Worm (Caenorhabditis elegans) whole organism, early embryonic: ENCODE data around the gene ZK795.2.

Experiments used
- B0310.2 ChIP-seq: sonication (generic microtip); optimal IDR thresholded peaks from 2 replicates; lab custom pipeline; 2016; ENCODE audit warnings: mild to moderate bottlenecking, missing genetic modification characterization, missing compliant biosample characterization
- F13C5.2 ChIP-seq: sonication (generic microtip); optimal IDR thresholded peaks from 2 replicates; lab custom pipeline; 2017; ENCODE audit warnings: mild to moderate bottlenecking, missing genetic modification characterization, inconsistent platforms, missing compliant biosample characterization
- aly-1 ChIP-seq: sonication (generic microtip); optimal IDR thresholded peaks from 2 replicates; lab custom pipeline; 2016; ENCODE audit warnings: missing genetic modification characterization, missing compliant biosample characterization
- ama-1 ChIP-seq: fragments of 150-350 bp; optimal IDR thresholded peaks from 2 replicates; lab custom pipeline; 2014
- ceh-13 ChIP-seq: fragments of 200-800 bp; sonication (Bioruptor generic); optimal IDR thresholded peaks from 2 replicates; lab custom pipeline; 2018; ENCODE audit warnings: mild to moderate bottlenecking, missing genetic modification characterization, missing compliant biosample characterization
- ceh-36 ChIP-seq: sonication (generic microtip); optimal IDR thresholded peaks from 2 replicates; lab custom pipeline; 2016; ENCODE audit warnings: missing genetic modification characterization, inconsistent platforms, missing compliant biosample characterization
- ets-7 ChIP-seq: sonication (generic microtip); optimal IDR thresholded peaks from 2 replicates; lab custom pipeline; 2016; ENCODE audit warnings: missing genotype, missing genetic modification characterization, missing compliant biosample characterization
- flt-1 ChIP-seq: fragments of 200-800 bp; sonication (Bioruptor generic); IDR thresholded peaks from 2 replicates; pipeline ENCODE4 v1.3.6; 2022; ENCODE audit warnings: missing genetic modification characterization, missing compliant biosample characterization
- hmbx-1 ChIP-seq: sonication (generic microtip); optimal IDR thresholded peaks from 2 replicates; lab custom pipeline; 2016; ENCODE audit warnings: mild to moderate bottlenecking, missing genetic modification characterization, missing compliant biosample characterization
- hmg-4 ChIP-seq: fragments of 200-800 bp; sonication (Bioruptor generic); optimal IDR thresholded peaks from 2 replicates; lab custom pipeline; 2018; ENCODE audit warnings: mild to moderate bottlenecking, missing genetic modification characterization, missing compliant biosample characterization
- hnd-1 ChIP-seq: sonication (generic microtip); optimal IDR thresholded peaks from 2 replicates; lab custom pipeline; 2016; ENCODE audit warnings: missing genetic modification characterization, missing compliant biosample characterization
- pes-1 ChIP-seq: fragments of 200-800 bp; sonication (Bioruptor generic); IDR thresholded peaks from 2 replicates; pipeline ENCODE4 v1.3.6; 2022; ENCODE audit warnings: missing genetic modification reagents, missing genetic modification characterization, missing compliant biosample characterization
- scrt-1 ChIP-seq: fragments of 200-800 bp; sonication (Bioruptor generic); IDR thresholded peaks from 2 replicates; pipeline ENCODE4 v1.3.6; 2022; ENCODE audit warnings: missing genetic modification characterization, missing compliant biosample characterization
- sea-1 ChIP-seq: fragments of 200-800 bp; sonication (Bioruptor generic); conservative IDR thresholded peaks from 2 replicates; pipeline ENCODE4 v1.3.6; 2022; ENCODE audit warnings: missing genetic modification characterization, missing compliant biosample characterization
- tbx-11 ChIP-seq: fragments of 200-800 bp; sonication (Bioruptor generic); IDR thresholded peaks from 2 replicates; pipeline ENCODE4 v1.3.6; 2022; ENCODE audit warnings: missing genetic modification characterization, missing compliant biosample characterization
- tbx-37 ChIP-seq: fragments of 200-800 bp; sonication (Bioruptor generic); conservative IDR thresholded peaks from 2 replicates; pipeline ENCODE4 v1.3.6; 2022; ENCODE audit warnings: missing genetic modification reagents, missing genetic modification characterization, missing compliant biosample characterization
- tra-4 ChIP-seq: sonication (generic microtip); optimal IDR thresholded peaks from 2 replicates; lab custom pipeline; 2017; ENCODE audit warnings: missing genetic modification characterization, missing compliant biosample characterization

Gene ZK795.2

DNA sequence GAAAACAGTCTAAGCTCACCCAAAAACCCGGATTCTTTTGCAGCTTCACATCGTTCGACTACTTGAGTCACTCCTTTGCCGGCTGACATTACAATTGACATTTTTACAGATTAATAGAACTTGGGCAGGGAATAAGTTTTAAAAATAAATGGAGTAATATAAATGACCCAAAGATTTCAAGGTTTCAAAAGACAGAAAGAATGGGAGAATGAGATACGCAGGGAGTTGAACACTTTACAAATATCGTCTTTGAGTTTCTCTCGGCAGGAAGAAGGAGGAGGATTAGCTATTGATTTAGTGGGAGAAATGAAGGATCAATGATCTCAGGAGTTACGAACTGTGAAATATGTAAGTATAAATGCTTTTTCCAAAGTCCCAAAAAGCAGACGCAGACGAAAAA lies 27.2 kb upstream of the ZK795.2 start, which contains the start of gene K08E7.8:
Gene K08E7.8, minus strand, starts transcription at position 101 of the 400 bp plus-strand sequence.
- TF ChIP-seq tra-4 (tag; lab: Kevin White, UChicago), result no peak
- TF ChIP-seq tbx-11 (GFP tag; lab: Robert Waterston, UW), result no peak
- no peak for TF ChIP-seq aly-1 (tag; lab: Kevin White, UChicago)
- no peak for TF ChIP-seq ama-1
- TF ChIP-seq F13C5.2, result no peak
- no peak for TF ChIP-seq sea-1 (GFP tag; lab: Robert Waterston, UW)
- no peak for TF ChIP-seq flt-1
- no peak for TF ChIP-seq ceh-36 (tag; lab: Kevin White, UChicago)
- TF ChIP-seq ceh-13 (GFP tag; lab: Kevin White, UChicago), result no peak
- TF ChIP-seq B0310.2 (tag; lab: Kevin White, UChicago), result no peak
- no peak for TF ChIP-seq hnd-1
- TF ChIP-seq hmg-4 (GFP tag; lab: Kevin White, UChicago), result no peak
- no peak for TF ChIP-seq tbx-37 (GFP tag; lab: Robert Waterston, UW)

DNA sequence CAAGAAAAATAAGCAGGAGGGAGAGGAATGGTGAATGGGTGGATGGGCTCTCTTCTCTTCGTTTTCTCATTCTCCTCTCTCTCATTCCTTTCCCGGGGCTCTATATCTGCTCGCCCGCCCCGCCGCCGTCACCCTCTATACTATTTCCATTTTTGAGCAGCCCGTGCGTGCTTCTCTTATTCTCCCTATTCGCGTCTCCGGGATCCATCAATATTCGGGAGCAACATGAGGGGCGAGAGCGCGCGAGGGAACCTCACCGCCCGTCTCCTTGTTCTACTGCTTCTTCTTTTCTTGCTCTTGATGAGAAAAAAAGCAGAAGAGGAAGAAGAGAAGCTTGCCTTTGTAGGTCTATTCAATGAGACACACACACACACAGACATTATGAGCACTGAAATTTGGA lies 25.4 kb upstream of the ZK795.2 start:
- no peak for TF ChIP-seq ceh-36 (tag; lab: Kevin White, UChicago)
- TF ChIP-seq B0310.2 (tag; lab: Kevin White, UChicago), result no peak
- TF ChIP-seq F13C5.2, result no peak
- TF ChIP-seq aly-1 (tag; lab: Kevin White, UChicago), result no peak
- no peak for TF ChIP-seq tbx-11 (GFP tag; lab: Robert Waterston, UW)

ce11 chrIV:12583181-12583580 lies 24.4 kb upstream of the ZK795.2 start:
- no peak for TF ChIP-seq tbx-37 (GFP tag; lab: Robert Waterston, UW)
- TF ChIP-seq B0310.2 (tag; lab: Kevin White, UChicago), result no peak
- TF ChIP-seq hnd-1, result no peak
- no peak for TF ChIP-seq hmbx-1
- TF ChIP-seq ceh-13 (GFP tag; lab: Kevin White, UChicago), result no peak
- TF ChIP-seq flt-1, result no peak
- TF ChIP-seq F13C5.2, result no peak
- no peak for TF ChIP-seq ets-7
- TF ChIP-seq ama-1, result no peak
- no peak for TF ChIP-seq aly-1 (tag; lab: Kevin White, UChicago)
- no peak for TF ChIP-seq pes-1 (GFP tag; lab: Robert Waterston, UW)
- no peak for TF ChIP-seq scrt-1
- TF ChIP-seq ceh-36 (tag; lab: Kevin White, UChicago), result no peak
- no peak for TF ChIP-seq tra-4 (tag; lab: Kevin White, UChicago)
- TF ChIP-seq tbx-11 (GFP tag; lab: Robert Waterston, UW), result no peak
- no peak for TF ChIP-seq sea-1 (GFP tag; lab: Robert Waterston, UW)
- TF ChIP-seq hmg-4 (GFP tag; lab: Kevin White, UChicago), result no peak

DNA sequence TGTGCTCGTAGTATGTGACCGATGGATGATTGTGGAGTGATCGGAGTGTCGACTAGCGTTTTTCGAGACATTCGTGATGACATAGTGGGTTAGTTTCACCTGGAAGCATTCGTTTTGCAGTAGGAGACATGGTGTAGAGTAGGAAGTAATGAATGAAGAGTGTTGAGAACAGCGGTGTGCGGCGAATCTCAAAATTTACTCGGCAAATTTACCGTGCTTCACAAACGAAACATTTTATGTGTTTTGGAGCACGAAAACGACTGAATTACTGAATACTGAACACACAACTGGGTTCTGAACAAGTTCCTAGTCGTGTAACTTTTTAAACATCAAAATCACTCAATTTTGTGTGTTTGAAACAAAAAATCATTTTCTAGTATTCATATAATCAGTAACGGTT lies 22.3 kb upstream of the ZK795.2 start, which contains the start of gene K08E7.6:
Gene K08E7.6, minus strand, starts transcription at position 101 of the 400 bp plus-strand sequence.
- no peak for TF ChIP-seq F13C5.2
- TF ChIP-seq ets-7, result no peak
- TF ChIP-seq sea-1 (GFP tag; lab: Robert Waterston, UW), result no peak
- TF ChIP-seq aly-1 (tag; lab: Kevin White, UChicago), result no peak
- no peak for TF ChIP-seq hnd-1
- no peak for TF ChIP-seq ceh-13 (GFP tag; lab: Kevin White, UChicago)
- TF ChIP-seq flt-1, result no peak
- no peak for TF ChIP-seq hmg-4 (GFP tag; lab: Kevin White, UChicago)
- TF ChIP-seq tra-4 (tag; lab: Kevin White, UChicago), result no peak
- TF ChIP-seq pes-1 (GFP tag; lab: Robert Waterston, UW), result no peak
- no peak for TF ChIP-seq tbx-11 (GFP tag; lab: Robert Waterston, UW)
- TF ChIP-seq B0310.2 (tag; lab: Kevin White, UChicago), result no peak
- TF ChIP-seq hmbx-1, result no peak
- TF ChIP-seq ceh-36 (tag; lab: Kevin White, UChicago), result no peak
- TF ChIP-seq tbx-37 (GFP tag; lab: Robert Waterston, UW), result no peak
- no peak for TF ChIP-seq ama-1
- TF ChIP-seq scrt-1, result no peak

ce11 chrIV:12574265-12574664 lies 15.5 kb upstream of the ZK795.2 start:
- no peak for TF ChIP-seq pes-1 (GFP tag; lab: Robert Waterston, UW)
- no peak for TF ChIP-seq sea-1 (GFP tag; lab: Robert Waterston, UW)
- no peak for TF ChIP-seq hmbx-1
- no peak for TF ChIP-seq ama-1
- no peak for TF ChIP-seq ceh-13 (GFP tag; lab: Kevin White, UChicago)
- TF ChIP-seq tbx-11 (GFP tag; lab: Robert Waterston, UW), result no peak
- no peak for TF ChIP-seq hmg-4 (GFP tag; lab: Kevin White, UChicago)
- TF ChIP-seq hnd-1, result no peak
- TF ChIP-seq flt-1, result no peak
- no peak for TF ChIP-seq tbx-37 (GFP tag; lab: Robert Waterston, UW)
- TF ChIP-seq aly-1 (tag; lab: Kevin White, UChicago), result no peak
- TF ChIP-seq ets-7, result no peak

DNA sequence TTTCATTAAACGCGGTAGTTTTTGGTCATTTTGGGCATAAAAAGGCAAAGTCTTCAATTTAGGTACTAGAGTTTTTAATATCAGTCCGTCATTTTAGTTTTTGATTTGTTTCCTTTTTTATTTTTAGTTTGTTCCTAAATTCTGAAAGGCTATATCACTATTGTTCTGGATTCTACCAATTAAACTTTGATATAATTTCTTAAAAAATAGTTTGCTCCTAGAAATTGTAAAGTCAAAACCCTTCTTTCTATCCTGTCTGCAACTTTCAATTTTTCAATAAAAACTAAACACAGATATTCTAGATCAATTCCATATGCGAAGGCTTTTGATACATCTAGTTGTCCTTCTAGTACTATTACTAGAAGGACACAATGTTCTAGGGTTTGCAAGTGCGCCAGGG lies 14.3 kb upstream of the ZK795.2 start, which contains the start of gene K08E7.5:
Gene K08E7.5, plus strand, starts transcription at position 301 of the 400 bp plus-strand sequence.
- TF ChIP-seq tbx-37 (GFP tag; lab: Robert Waterston, UW) (no peak), pes-1 (GFP tag; lab: Robert Waterston, UW) (no peak), B0310.2 (tag; lab: Kevin White, UChicago) (no peak), ceh-13 (GFP tag; lab: Kevin White, UChicago) (no peak), hmbx-1 (no peak), aly-1 (tag; lab: Kevin White, UChicago) (no peak), tra-4 (tag; lab: Kevin White, UChicago) (no peak), ceh-36 (tag; lab: Kevin White, UChicago) (no peak), hmg-4 (GFP tag; lab: Kevin White, UChicago) (no peak), ama-1 (no peak), scrt-1 (no peak), flt-1 (no peak), sea-1 (GFP tag; lab: Robert Waterston, UW) (no peak), tbx-11 (GFP tag; lab: Robert Waterston, UW) (no peak), ets-7 (no peak), F13C5.2 (no peak), hnd-1 (no peak)

- TF ChIP-seq pes-1 (GFP tag; lab: Robert Waterston, UW), result no peak
- TF ChIP-seq hmbx-1, result no peak
- TF ChIP-seq hnd-1, result no peak
- TF ChIP-seq ceh-36 (tag; lab: Kevin White, UChicago), result no peak
- no peak for TF ChIP-seq ceh-13 (GFP tag; lab: Kevin White, UChicago)
- TF ChIP-seq aly-1 (tag; lab: Kevin White, UChicago), result no peak
- no peak for TF ChIP-seq scrt-1
- no peak for TF ChIP-seq flt-1
These were observed 12.3 kb upstream of the ZK795.2 start, which contains the start of gene K08E7.4 for ce11 chrIV:12571047-12571446. Gene K08E7.4, minus strand, starts transcription at chrIV:12571147.
